Fruit fly (Drosophila melanogaster) whole organism, embryonic: ENCODE data around the gene mthl12.

Experiments
- Awh ChIP-seq: fragments of 200-800 bp; sonication (Bioruptor generic); IDR thresholded peaks from 2 replicates; pipeline ENCODE4, ENCODE4 v1.3.6; 2022; ENCODE audit warnings: missing biosample characterization, missing genetic modification characterization
- CG1024 ChIP-seq: fragments of 200-800 bp; sonication (Bioruptor generic); IDR thresholded peaks from 2 replicates; pipeline ENCODE4 v1.3.6; 2022; ENCODE audit warnings: missing biosample characterization, missing genetic modification characterization
- CG10431 ChIP-seq: fragments of 200-800 bp; sonication (Bioruptor generic); optimal IDR thresholded peaks from 3 replicates; lab custom pipeline; 2018; ENCODE audit warnings: missing biosample characterization, mild to moderate bottlenecking, missing genetic modification characterization
- CG10654 ChIP-seq: fragments of 200-800 bp; sonication (Bioruptor generic); optimal IDR thresholded peaks from 2 replicates; lab custom pipeline; 2016; ENCODE audit warnings: missing biosample characterization, missing genetic modification characterization
- CG14667 ChIP-seq: fragments of 200-800 bp; sonication (Bioruptor generic); IDR thresholded peaks from 2 replicates; pipeline ENCODE4 v1.3.6; 2022; ENCODE audit warnings: missing biosample characterization, missing genetic modification characterization
- CG17359 ChIP-seq: fragments of 200-800 bp; sonication (Bioruptor generic); optimal IDR thresholded peaks from 3 replicates; lab custom pipeline; 2018; ENCODE audit warnings: missing biosample characterization, mild to moderate bottlenecking, missing genetic modification characterization, moderate library complexity
- CG17361 ChIP-seq: fragments of 200-800 bp; sonication (Bioruptor generic); IDR thresholded peaks from 3 replicates; pipeline ENCODE4 v1.3.6; 2022; ENCODE audit warnings: missing biosample characterization, missing genetic modification characterization
- CG17802 ChIP-seq: fragments of 200-800 bp; sonication (Bioruptor generic); optimal IDR thresholded peaks from 2 replicates; lab custom pipeline; 2018; ENCODE audit warnings: missing biosample characterization, mild to moderate bottlenecking, missing genetic modification characterization, moderate library complexity
- CG4820 ChIP-seq: fragments of 200-800 bp; sonication (Bioruptor generic); optimal IDR thresholded peaks from 3 replicates; lab custom pipeline; 2016; ENCODE audit warnings: missing biosample characterization, missing genetic modification characterization
- CG5180 ChIP-seq: fragments of 200-800 bp; sonication (Bioruptor generic); optimal IDR thresholded peaks from 3 replicates; lab custom pipeline; 2017; ENCODE audit warnings: missing biosample characterization, missing genetic modification characterization, mild to moderate bottlenecking, moderate library complexity, missing genetic modification reagents
- CG6175 ChIP-seq: fragments of 200-800 bp; sonication (Bioruptor generic); IDR thresholded peaks from 3 replicates; pipeline ENCODE4 v1.3.6; 2022; ENCODE audit warnings: missing biosample characterization, missing genetic modification characterization
- CG6254 ChIP-seq: fragments of 200-800 bp; sonication (Bioruptor generic); optimal IDR thresholded peaks from 3 replicates; lab custom pipeline; 2017; ENCODE audit warnings: mild to moderate bottlenecking, missing biosample characterization, missing genetic modification reagents, missing genetic modification characterization
- CG6272 ChIP-seq: fragments of 200-800 bp; sonication (Bioruptor generic); IDR thresholded peaks from 2 replicates; pipeline ENCODE4 v1.3.6; 2022; ENCODE audit warnings: missing biosample characterization, missing genetic modification characterization
- CG7271 ChIP-seq: fragments of 200-800 bp; sonication (Bioruptor generic); optimal IDR thresholded peaks from 2 replicates; lab custom pipeline; 2018; ENCODE audit warnings: missing biosample characterization, mild to moderate bottlenecking, missing genetic modification characterization, moderate library complexity
- CG7357 ChIP-seq: fragments of 200-800 bp; sonication (Bioruptor generic); IDR thresholded peaks from 3 replicates; pipeline ENCODE4 v1.3.6; 2022; ENCODE audit warnings: missing biosample characterization, missing genetic modification characterization
- CG7556 ChIP-seq: fragments of 200-800 bp; sonication (Bioruptor generic); optimal IDR thresholded peaks from 2 replicates; lab custom pipeline; 2017; ENCODE audit warnings: missing biosample characterization, mild to moderate bottlenecking, missing genetic modification characterization
- CG9215 ChIP-seq: fragments of 200-800 bp; sonication (Bioruptor generic); IDR thresholded peaks from 2 replicates; pipeline ENCODE4 v1.3.6; 2022; ENCODE audit warnings: missing biosample characterization, missing genetic modification characterization
- Drgx ChIP-seq: fragments of 200-800 bp; sonication (Bioruptor generic); IDR thresholded peaks from 2 replicates; pipeline ENCODE4 v1.3.6; 2022; ENCODE audit warnings: missing biosample characterization, missing genetic modification characterization
- HLHmδ ChIP-seq: fragments of 200-800 bp; sonication (Bioruptor generic); optimal IDR thresholded peaks from 2 replicates; lab custom pipeline; 2018; ENCODE audit warnings: missing biosample characterization, mild to moderate bottlenecking, missing genetic modification characterization, moderate library complexity
- Hey ChIP-seq: fragments of 200-800 bp; sonication (Bioruptor generic); optimal IDR thresholded peaks from 3 replicates; lab custom pipeline; 2018; ENCODE audit warnings: missing biosample characterization, mild to moderate bottlenecking, missing genetic modification characterization
- Hr78 ChIP-seq, 2 experiments: fragments of 200-800 bp in 1 of 2; fragments of >200 bp in 1 of 2; sonication (Bioruptor generic) in 1 of 2; optimal IDR thresholded peaks; 2 replicates each; lab custom pipeline; 2017 to 2019; ENCODE audit warnings: missing biosample characterization in 2 of 2, missing genetic modification characterization in 2 of 2, mild to moderate bottlenecking in 1 of 2, moderate library complexity in 1 of 2
- Lpt ChIP-seq: fragments of >200 bp; optimal IDR thresholded peaks from 2 replicates; lab custom pipeline; 2018; ENCODE audit warnings: missing biosample characterization, missing genetic modification characterization
- Oaz ChIP-seq: fragments of 200-800 bp; sonication (Bioruptor generic); IDR thresholded peaks from 2 replicates; pipeline ENCODE4 v1.3.6; 2022; ENCODE audit warnings: missing biosample characterization, missing genetic modification characterization
- Optix ChIP-seq: fragments of 200-800 bp; sonication (Bioruptor generic); IDR thresholded peaks from 3 replicates; pipeline ENCODE4 v1.3.6; 2022; ENCODE audit warnings: missing biosample characterization, missing genetic modification characterization
- Rfx ChIP-seq: fragments of 200-800 bp; sonication (Bioruptor generic); IDR thresholded peaks from 2 replicates; pipeline ENCODE4 v1.3.6; 2022; ENCODE audit warnings: missing biosample characterization, missing genetic modification characterization
- Scr ChIP-seq: fragments of 200-800 bp; sonication (Bioruptor generic); IDR thresholded peaks from 2 replicates; pipeline ENCODE4 v1.3.6; 2022; ENCODE audit warnings: missing biosample characterization, missing genetic modification characterization; ENCODE audit not compliant: partially characterized antibody
- Sin3A ChIP-seq: fragments of >200 bp; optimal IDR thresholded peaks from 2 replicates; lab custom pipeline; 2018
- Vsx1 ChIP-seq: fragments of 200-800 bp; sonication (Bioruptor generic); optimal IDR thresholded peaks from 2 replicates; lab custom pipeline; 2017; ENCODE audit warnings: missing biosample characterization, mild to moderate bottlenecking, missing genetic modification characterization, missing genetic modification reagents
- Xrp1 ChIP-seq: fragments of 200-800 bp; sonication (Bioruptor generic); IDR thresholded peaks from 2 replicates; pipeline ENCODE4 v1.3.6; 2022; ENCODE audit warnings: missing biosample characterization, missing genetic modification characterization
- ab ChIP-seq: fragments of 200-800 bp; sonication (Bioruptor generic); optimal IDR thresholded peaks from 2 replicates; lab custom pipeline; 2016; ENCODE audit warnings: missing biosample characterization, missing genetic modification characterization
- abd-A ChIP-seq: fragments of 200-800 bp; sonication (Bioruptor generic); optimal IDR thresholded peaks from 3 replicates; lab custom pipeline; 2019; ENCODE audit warnings: missing biosample characterization, mild to moderate bottlenecking, missing genetic modification characterization, moderate library complexity
- ac ChIP-seq: fragments of 200-800 bp; sonication (Bioruptor generic); optimal IDR thresholded peaks from 3 replicates; lab custom pipeline; 2017; ENCODE audit warnings: missing biosample characterization, mild to moderate bottlenecking, missing genetic modification characterization
- br ChIP-seq: fragments of >200 bp; optimal IDR thresholded peaks from 2 replicates; lab custom pipeline; 2017
- cas ChIP-seq: fragments of 200-800 bp; sonication (Bioruptor generic); IDR thresholded peaks from 2 replicates; pipeline ENCODE4 v1.3.6; 2022; ENCODE audit warnings: missing biosample characterization, missing genetic modification characterization
- da ChIP-seq: fragments of 200-800 bp; sonication (Bioruptor generic); optimal IDR thresholded peaks from 2 replicates; lab custom pipeline; 2016; ENCODE audit warnings: missing biosample characterization, missing genetic modification characterization
- dmrt11E ChIP-seq: fragments of 200-800 bp; sonication (Bioruptor generic); optimal IDR thresholded peaks from 3 replicates; lab custom pipeline; 2018; ENCODE audit warnings: missing biosample characterization, mild to moderate bottlenecking, missing genetic modification characterization, moderate library complexity
- fd64A ChIP-seq: fragments of 200-800 bp; sonication (Bioruptor generic); optimal IDR thresholded peaks from 3 replicates; lab custom pipeline; 2018; ENCODE audit warnings: missing biosample characterization, mild to moderate bottlenecking, missing genetic modification characterization
- gt ChIP-seq: fragments of 200-800 bp; sonication (Bioruptor generic); IDR thresholded peaks from 2 replicates; pipeline ENCODE4 v1.3.6; 2022; ENCODE audit warnings: missing biosample characterization, missing genetic modification characterization
- inv ChIP-seq: fragments of 200-800 bp; sonication (Bioruptor generic); IDR thresholded peaks from 2 replicates; pipeline ENCODE4 v1.3.6; 2022; ENCODE audit warnings: missing biosample characterization, missing genetic modification characterization; ENCODE audit not compliant: partially characterized antibody
- pan ChIP-seq, 4 experiments: fragments of >200 bp in 3 of 4; fragments of 200-800 bp in 1 of 4; sonication (Bioruptor generic) in 1 of 4; optimal IDR thresholded peaks in 3 of 4; IDR thresholded peaks in 1 of 4; 2 replicates each; pipeline versions ENCODE4 v1.3.6 to Lab custom; 2017 to 2022; ENCODE audit warnings: missing biosample characterization in 2 of 4, missing genetic modification characterization in 2 of 4, mixed read lengths in 1 of 4
- sisA ChIP-seq: fragments of 200-800 bp; sonication (Bioruptor generic); IDR thresholded peaks from 2 replicates; pipeline ENCODE4 v1.3.6; 2022; ENCODE audit warnings: missing biosample characterization, missing genetic modification characterization
- sna ChIP-seq: fragments of 200-800 bp; sonication (Bioruptor generic); IDR thresholded peaks from 2 replicates; pipeline ENCODE4 v1.3.6; 2022; ENCODE audit warnings: missing biosample characterization, missing genetic modification characterization; ENCODE audit not compliant: partially characterized antibody
- ssp ChIP-seq: fragments of 200-800 bp; sonication (Bioruptor generic); IDR thresholded peaks from 2 replicates; pipeline ENCODE4 v1.3.6; 2022; ENCODE audit warnings: missing biosample characterization, missing genetic modification characterization
- tio ChIP-seq: fragments of 200-800 bp; sonication (Bioruptor generic); optimal IDR thresholded peaks from 2 replicates; lab custom pipeline; 2017; ENCODE audit warnings: missing biosample characterization, missing genetic modification characterization, inconsistent platforms
- ttk ChIP-seq: fragments of 200-800 bp; sonication (Bioruptor generic); IDR thresholded peaks from 2 replicates; pipeline ENCODE4 v2.1.2; 2022; ENCODE audit warnings: missing biosample characterization, missing genetic modification characterization
- unc-4 ChIP-seq: fragments of 200-800 bp; sonication (Bioruptor generic); IDR thresholded peaks from 2 replicates; pipeline ENCODE4 v1.3.6; 2022; ENCODE audit warnings: missing biosample characterization, missing genetic modification characterization; ENCODE audit not compliant: partially characterized antibody
- vvl ChIP-seq: fragments of 200-800 bp; sonication (Bioruptor generic); IDR thresholded peaks from 2 replicates; pipeline ENCODE4 v1.3.6; 2022; ENCODE audit warnings: missing biosample characterization, missing genetic modification characterization
- zen2 ChIP-seq: fragments of 200-800 bp; sonication (Bioruptor generic); IDR thresholded peaks from 3 replicates; pipeline ENCODE4 v1.3.6; 2022; ENCODE audit warnings: missing biosample characterization, missing genetic modification characterization; ENCODE audit not compliant: partially characterized antibody

The mthl12 gene

dm6 chr3R:13364175-13365174 lies 11.0 kb downstream of the mthl12 start, which contains the start of gene Dic1 (continued):
- no peak for TF ChIP-seq pan (optimal IDR thresholded peaks at IDR 0.05; lab: Kevin White, UChicago)
- peak in 1 of 2 experiments; percentile 93 for TF ChIP-seq pan (GFP tag; optimal IDR thresholded peaks at IDR 0.05 in 1 of 2, IDR thresholded peaks at IDR 0.05 in 1 of 2)
- peak; percentile 93 for TF ChIP-seq Xrp1 (GFP tag; lab: Robert Waterston, UW)
- peak; percentile 90 for TF ChIP-seq dmrt11E (tag; lab: Kevin White, UChicago)
- peak; percentile 90 for TF ChIP-seq Vsx1 (GFP tag; lab: Kevin White, UChicago)
- peak; percentile 74 for TF ChIP-seq ac
- peak; percentile 99 for TF ChIP-seq CG17361 (GFP tag; lab: Robert Waterston, UW)
- peak; percentile 54 for TF ChIP-seq Hey (tag; lab: Kevin White, UChicago)
- TF ChIP-seq Optix: peak; percentile 37; the same call in 1 of the 3 replicates
- TF ChIP-seq CG6272 (GFP tag; lab: Robert Waterston, UW): peak; percentile 85
- TF ChIP-seq CG14667 (GFP tag; lab: Robert Waterston, UW): peak; percentile 74
- peak; percentile 92 for TF ChIP-seq CG5180 (GFP tag; lab: Kevin White, UChicago)
- TF ChIP-seq br (lab: Kevin White, UChicago): no peak
- TF ChIP-seq CG6175 (GFP tag; lab: Robert Waterston, UW): peak; percentile 85
- peak; percentile 82 for TF ChIP-seq HLHmδ (GFP tag; lab: Kevin White, UChicago)
- peak; percentile 82 for TF ChIP-seq CG17802
- TF ChIP-seq CG9215: peak; percentile 92
- TF ChIP-seq Lpt (GFP tag; lab: Kevin White, UChicago): no peak
- peak; percentile 17; the same call in 1 of the 2 replicates for TF ChIP-seq Scr
- peak; percentile 84 for TF ChIP-seq ab (GFP tag; lab: Kevin White, UChicago)
- peak in 1 of 2 experiments; percentile 99 for TF ChIP-seq Hr78 (GFP tag; optimal IDR thresholded peaks at IDR 0.05; lab: Kevin White, UChicago)
- TF ChIP-seq CG1024: peak; percentile 77
- peak; percentile 85 for TF ChIP-seq CG7357 (GFP tag; lab: Robert Waterston, UW)
- TF ChIP-seq zen2 (GFP tag; lab: Robert Waterston, UW): no peak
- no peak for TF ChIP-seq Sin3A (lab: Kevin White, UChicago)
- peak; percentile 94 for TF ChIP-seq vvl
- TF ChIP-seq gt (GFP tag; lab: Robert Waterston, UW): peak; percentile 69
- TF ChIP-seq abd-A (tag; lab: Kevin White, UChicago): peak; percentile 64
- peak; percentile 72 for TF ChIP-seq Awh (GFP tag; lab: Robert Waterston, UW)
- TF ChIP-seq Oaz: peak; percentile 86
- no peak; the same call in 1 of the 2 replicates for TF ChIP-seq inv
- peak; percentile 82 for TF ChIP-seq ssp (GFP tag; lab: Robert Waterston, UW)
- TF ChIP-seq sna (GFP tag; lab: Robert Waterston, UW): 0 out of 2 replicates have a peak, but pooled peaks have one; percentile 36
- peak; percentile 85 for TF ChIP-seq ttk (GFP tag; lab: Robert Waterston, UW)
- peak; percentile 77 for TF ChIP-seq da (GFP tag; lab: Kevin White, UChicago)
- peak; percentile 93 for TF ChIP-seq Rfx (GFP tag; lab: Robert Waterston, UW)
- peak; percentile 18 for TF ChIP-seq fd64A
- TF ChIP-seq CG10654 (GFP tag; lab: Kevin White, UChicago): peak; percentile 93
- peak; percentile 95 for TF ChIP-seq CG6254 (GFP tag; lab: Kevin White, UChicago)
- TF ChIP-seq tio: peak; percentile 98
- TF ChIP-seq sisA (GFP tag; lab: Robert Waterston, UW): peak; percentile 92
- TF ChIP-seq Drgx (GFP tag; lab: Robert Waterston, UW): peak; percentile 91
- no peak for TF ChIP-seq unc-4 (GFP tag; lab: Robert Waterston, UW)
- TF ChIP-seq CG17359 (tag; lab: Kevin White, UChicago): peak; percentile 98
- TF ChIP-seq CG10431 (GFP tag; lab: Kevin White, UChicago): peak; percentile 89
- TF ChIP-seq cas: peak; percentile 70
- peak; percentile 97 for TF ChIP-seq CG4820
- peak; percentile 84 for TF ChIP-seq CG7271 (tag; lab: Kevin White, UChicago)
- TF ChIP-seq CG7556 (GFP tag; lab: Kevin White, UChicago): peak; percentile 99
